Fruit fly (Drosophila melanogaster) S2 (cell line): Measurements from ENCODE around the gene CG7655.

Experiments
- CG8478 ChIP-seq: fragments of >200 bp; optimal IDR thresholded peaks from 2 replicates; lab custom pipeline; 2018
- CTCF ChIP-seq, 2 experiments: fragments of >200 bp; optimal IDR thresholded peaks; 2 replicates each; lab custom pipeline; 2018

- TF ChIP-seq CG8478 (lab: Kevin White, UChicago): no peak
- TF ChIP-seq CTCF (optimal IDR thresholded peaks at IDR 0.05; lab: Kevin White, UChicago): no peak
Measured at dm6 chr3R:17686875-17687274, 4.4 kb downstream of the CG7655 start, which contains the start of gene CG31249.
